Worm (Caenorhabditis elegans) whole organism, mixed stage, embryonic: ENCODE data around the gene F59H6.14.
"Not testable (repeated sequence)": the region's sequence is repeated elsewhere in the genome, so short reads cannot be mapped to it uniquely, and the experiment has no call there.

Experiments used
- M03D4.4 ChIP-seq: sonication (generic microtip); optimal IDR thresholded peaks from 2 replicates; lab custom pipeline; 2017; ENCODE audit warnings: mild to moderate bottlenecking, missing genetic modification characterization, missing compliant biosample characterization
- bed-3 ChIP-seq: fragments of 200-800 bp; sonication (Bioruptor generic); optimal IDR thresholded peaks from 3 replicates; lab custom pipeline; 2018; ENCODE audit warnings: mild to moderate bottlenecking, missing genetic modification characterization, moderate library complexity, missing compliant biosample characterization
- blmp-1 ChIP-seq: fragments of 150-350 bp; optimal IDR thresholded peaks from 2 replicates; lab custom pipeline; 2014; ENCODE audit warnings: missing biosample characterization, missing genetic modification characterization
- ceh-39 ChIP-seq: fragments of 150-350 bp; optimal IDR thresholded peaks from 2 replicates; lab custom pipeline; 2014; ENCODE audit warnings: missing biosample characterization, missing genetic modification characterization
- ceh-43 ChIP-seq: fragments of 200-800 bp; sonication (Bioruptor generic); optimal IDR thresholded peaks from 2 replicates; lab custom pipeline; 2018; ENCODE audit warnings: mild to moderate bottlenecking, missing genetic modification characterization, moderate library complexity, missing compliant biosample characterization
- ceh-83 ChIP-seq: fragments of 200-800 bp; sonication (Bioruptor generic); optimal IDR thresholded peaks from 2 replicates; lab custom pipeline; 2018; ENCODE audit warnings: mild to moderate bottlenecking, missing genetic modification characterization, missing compliant biosample characterization
- ces-1 ChIP-seq: fragments of 150-350 bp; optimal IDR thresholded peaks from 2 replicates; lab custom pipeline; 2014; ENCODE audit warnings: missing biosample characterization, missing genetic modification reagents, missing genetic modification characterization
- cnd-1 ChIP-seq: fragments of 200-800 bp; sonication (Bioruptor generic); optimal IDR thresholded peaks from 2 replicates; lab custom pipeline; 2018; ENCODE audit warnings: mild to moderate bottlenecking, missing genetic modification characterization, missing compliant biosample characterization
- elt-1 ChIP-seq: sonication (generic microtip); optimal IDR thresholded peaks from 2 replicates; lab custom pipeline; 2017; ENCODE audit warnings: missing genetic modification characterization, mild to moderate bottlenecking, missing compliant biosample characterization, antibody characterized with exemption, moderate library complexity, borderline replicate concordance; ENCODE audit not compliant: insufficient read depth
- elt-3 ChIP-seq: fragments of 150-350 bp; optimal IDR thresholded peaks from 2 replicates; lab custom pipeline; 2014; ENCODE audit warnings: missing biosample characterization, missing genetic modification characterization
- flh-1 ChIP-seq: fragments of 200-800 bp; sonication (Bioruptor generic); optimal IDR thresholded peaks from 2 replicates; lab custom pipeline; 2018; ENCODE audit warnings: mild to moderate bottlenecking, missing genetic modification characterization, moderate library complexity, missing compliant biosample characterization
- ham-2 ChIP-seq: fragments of 200-800 bp; sonication (Bioruptor generic); optimal IDR thresholded peaks from 2 replicates; lab custom pipeline; 2018; ENCODE audit warnings: mild to moderate bottlenecking, missing genetic modification characterization, missing compliant biosample characterization
- hlh-1 ChIP-seq: fragments of 150-350 bp; optimal IDR thresholded peaks from 2 replicates; lab custom pipeline; 2014; ENCODE audit warnings: missing biosample characterization, missing genetic modification reagents, missing genetic modification characterization
- lin-13 ChIP-seq: fragments of 150-350 bp; optimal IDR thresholded peaks from 2 replicates; lab custom pipeline; 2014; ENCODE audit warnings: missing biosample characterization, missing genetic modification characterization
- lin-32 ChIP-seq: fragments of 200-800 bp; sonication (Bioruptor generic); optimal IDR thresholded peaks from 2 replicates; lab custom pipeline; 2018; ENCODE audit warnings: mild to moderate bottlenecking, missing genetic modification characterization, missing compliant biosample characterization
- lsy-2 ChIP-seq: fragments of 150-350 bp; optimal IDR thresholded peaks from 2 replicates; lab custom pipeline; 2014; ENCODE audit warnings: missing biosample characterization, missing genetic modification characterization
- mab-5 ChIP-seq: fragments of 150-350 bp; optimal IDR thresholded peaks from 2 replicates; lab custom pipeline; 2014; ENCODE audit warnings: missing biosample characterization, missing genetic modification characterization
- mep-1 ChIP-seq: fragments of 150-350 bp; optimal IDR thresholded peaks from 2 replicates; lab custom pipeline; 2017; ENCODE audit warnings: missing biosample characterization, missing genetic modification reagents, missing genetic modification characterization, inconsistent platforms
- mls-2 ChIP-seq: sonication (generic microtip); optimal IDR thresholded peaks from 2 replicates; lab custom pipeline; 2016; ENCODE audit warnings: mild to moderate bottlenecking, missing genetic modification characterization, moderate library complexity, missing compliant biosample characterization
- nhr-12 ChIP-seq: fragments of 150-350 bp; optimal IDR thresholded peaks from 2 replicates; lab custom pipeline; 2014; ENCODE audit warnings: missing biosample characterization, missing genetic modification characterization
- nhr-237 ChIP-seq: fragments of 150-350 bp; optimal IDR thresholded peaks from 2 replicates; lab custom pipeline; 2014; ENCODE audit warnings: missing biosample characterization, missing genetic modification characterization
- nhr-28 ChIP-seq: fragments of 150-350 bp; optimal IDR thresholded peaks from 2 replicates; lab custom pipeline; 2014; ENCODE audit warnings: missing biosample characterization, missing genetic modification characterization
- nhr-76 ChIP-seq: sonication (generic microtip); optimal IDR thresholded peaks from 2 replicates; lab custom pipeline; 2017; ENCODE audit warnings: missing biosample characterization, missing genetic modification characterization
- pha-4 ChIP-seq: fragments of 150-350 bp; optimal IDR thresholded peaks from 2 replicates; lab custom pipeline; 2018; ENCODE audit warnings: missing biosample characterization, missing genetic modification reagents, missing genetic modification characterization
- snpc-4 ChIP-seq: fragments of 150-350 bp; optimal IDR thresholded peaks from 2 replicates; lab custom pipeline; 2014; ENCODE audit warnings: missing biosample characterization, missing genetic modification characterization
- sptf-1 ChIP-seq: sonication (generic microtip); optimal IDR thresholded peaks from 2 replicates; lab custom pipeline; 2017; ENCODE audit warnings: mild to moderate bottlenecking, missing genetic modification characterization, moderate library complexity, missing compliant biosample characterization
- tbx-8 ChIP-seq: fragments of 200-800 bp; sonication (Bioruptor generic); optimal IDR thresholded peaks from 2 replicates; lab custom pipeline; 2018; ENCODE audit warnings: mild to moderate bottlenecking, missing genetic modification characterization, moderate library complexity, missing compliant biosample characterization
- unc-120 ChIP-seq: sonication (generic microtip); optimal IDR thresholded peaks from 2 replicates; lab custom pipeline; 2017; ENCODE audit warnings: missing genetic modification characterization, missing compliant biosample characterization; ENCODE audit not compliant: poor library complexity, severe bottlenecking
- unc-39 ChIP-seq: fragments of 150-350 bp; optimal IDR thresholded peaks from 2 replicates; lab custom pipeline; 2014; ENCODE audit warnings: missing biosample characterization, missing genetic modification characterization
- unc-62 ChIP-seq: fragments of 150-350 bp; optimal IDR thresholded peaks from 2 replicates; lab custom pipeline; 2014; ENCODE audit warnings: missing biosample characterization, missing genetic modification reagents, missing genetic modification characterization
- zip-8 ChIP-seq: fragments of 150-350 bp; optimal IDR thresholded peaks from 2 replicates; lab custom pipeline; 2014; ENCODE audit warnings: missing biosample characterization, missing genetic modification characterization
- ztf-11 ChIP-seq: fragments of 150-350 bp; optimal IDR thresholded peaks from 2 replicates; lab custom pipeline; 2014; ENCODE audit warnings: missing biosample characterization, missing genetic modification characterization

F59H6.14 gene

DNA sequence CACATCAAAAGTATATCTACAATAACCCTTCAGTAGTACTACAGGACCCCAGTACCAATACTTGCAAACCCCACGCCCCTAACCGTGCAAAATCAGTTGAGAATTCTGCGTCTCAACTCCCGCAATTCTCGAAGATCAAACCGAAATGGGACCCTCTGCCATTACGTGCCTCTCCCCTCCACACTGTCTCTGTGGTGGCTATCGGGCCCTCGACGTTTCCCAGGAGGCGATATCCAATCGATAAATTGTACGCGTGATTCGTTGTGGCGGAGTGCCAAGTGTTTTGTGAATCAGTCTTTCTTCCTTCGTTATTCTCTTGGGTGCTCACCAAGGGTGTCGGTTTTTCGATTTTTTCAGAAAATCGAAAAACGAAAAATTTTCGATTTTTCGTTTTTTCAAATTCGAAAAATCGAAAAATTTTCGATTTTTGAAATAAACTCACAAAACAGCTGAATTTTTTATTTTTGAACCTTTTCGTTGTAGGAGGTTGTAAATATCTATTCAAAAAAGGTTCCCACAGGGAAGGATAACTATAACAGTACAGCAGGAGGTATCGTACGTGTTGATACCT, 34.1 kb downstream of the F59H6.14 start, which contains the start of gene F07E5.12:
Gene F07E5.12 (plus strand): TSS at position 521 of the 571 bp plus-strand sequence.
- TF ChIP-seq snpc-4 (tag; lab: Kevin White, UChicago); ceh-39; M03D4.4: not testable (repeated sequence)

ce11 chrII:2071429-2071828, 38.0 kb downstream of the F59H6.14 start, which contains the start of gene F07E5.7:
Gene F07E5.7, minus strand, starts transcription at chrII:2071529.
- TF ChIP-seq blmp-1 (no peak), pha-4 (tag; lab: Kevin White, UChicago) (no peak), lin-32 (GFP tag; lab: Kevin White, UChicago) (no peak), nhr-12 (tag; lab: Kevin White, UChicago) (no peak), elt-1 (no peak), ceh-83 (no peak), ztf-11 (no peak), ham-2 (GFP tag; lab: Kevin White, UChicago) (no peak), lsy-2 (tag; lab: Kevin White, UChicago) (no peak), flh-1 (GFP tag; lab: Kevin White, UChicago) (no peak), ceh-39 (no peak)
- TF ChIP-seq, all 35 proteins: peak for 0

DNA sequence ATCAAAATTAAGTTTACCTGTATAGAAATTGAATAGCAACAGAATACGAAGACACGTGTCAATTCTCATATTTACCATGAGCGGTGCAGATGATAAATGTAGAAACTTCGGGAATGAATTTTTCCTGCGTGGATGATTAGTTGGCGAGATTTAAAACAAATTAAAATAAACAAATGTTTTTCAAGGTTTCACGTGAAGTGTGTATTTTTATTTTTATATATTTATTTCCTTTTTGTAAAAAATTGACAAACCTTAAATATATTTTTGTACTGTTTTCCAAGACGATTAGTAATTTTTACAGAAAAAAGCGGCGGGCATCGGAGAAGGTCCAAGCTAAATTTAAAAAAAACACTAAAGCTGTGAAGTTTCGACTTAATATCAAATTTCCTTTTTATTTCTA, 42.1 kb downstream of the F59H6.14 start, which contains the start of gene F07E5.8:
Gene F07E5.8 (minus strand): TSS at position 101 of the 400 bp plus-strand sequence.
- TF ChIP-seq cnd-1 (tag; lab: Kevin White, UChicago): no peak

ce11 chrII:2076467-2076866, 43.1 kb downstream of the F59H6.14 start:
- no peak for TF ChIP-seq snpc-4 (tag; lab: Kevin White, UChicago)
- TF ChIP-seq ceh-39: no peak
- no peak for TF ChIP-seq ztf-11
- no peak for TF ChIP-seq sptf-1

- TF ChIP-seq lsy-2 (tag; lab: Kevin White, UChicago) (no peak), zip-8 (tag; lab: Kevin White, UChicago) (no peak), nhr-237 (no peak), nhr-28 (no peak), unc-120 (tag; lab: Kevin White, UChicago) (no peak), ceh-43 (no peak), M03D4.4 (no peak), ceh-39 (no peak), bed-3 (GFP tag; lab: Kevin White, UChicago) (no peak), sptf-1 (no peak), snpc-4 (tag; lab: Kevin White, UChicago) (no peak), elt-3 (tag; lab: Kevin White, UChicago) (no peak)
Measured at ce11 chrII:2080425-2080824, 47.0 kb downstream of the F59H6.14 start, which contains the start of gene F07E5.9. Gene F07E5.9, minus strand, starts transcription at chrII:2080525.

DNA sequence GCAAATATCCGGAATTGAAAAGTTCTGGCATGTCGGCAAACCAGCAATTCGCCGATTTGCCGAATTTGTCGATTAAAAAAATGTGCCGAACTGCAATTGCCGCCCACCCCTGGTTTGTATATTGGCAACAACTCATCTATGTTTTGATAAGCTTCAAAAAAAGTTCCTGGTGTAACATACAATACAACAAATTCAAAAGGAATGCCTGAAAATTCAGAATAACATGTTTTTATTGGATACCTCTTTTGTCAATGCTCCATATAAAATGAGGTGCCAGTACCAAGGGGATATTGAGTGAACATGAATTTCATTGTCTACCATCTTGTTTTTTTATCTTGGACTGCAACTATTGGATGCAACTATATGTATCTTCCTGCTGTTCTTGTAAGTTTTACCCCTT, 47.9 kb downstream of the F59H6.14 start, which contains the start of gene T16A1.4:
Gene T16A1.4 (plus strand): TSS at position 301 of the 400 bp plus-strand sequence.
- TF ChIP-seq nhr-28: no peak
- no peak for TF ChIP-seq bed-3 (GFP tag; lab: Kevin White, UChicago)
- no peak for TF ChIP-seq M03D4.4
- TF ChIP-seq nhr-76 (tag; lab: Kevin White, UChicago): no peak
- no peak for TF ChIP-seq mep-1 (tag; lab: Kevin White, UChicago)
- no peak for TF ChIP-seq pha-4 (tag; lab: Kevin White, UChicago)
- TF ChIP-seq ceh-39: no peak
- TF ChIP-seq mls-2 (tag; lab: Kevin White, UChicago): no peak
- no peak for TF ChIP-seq tbx-8
- no peak for TF ChIP-seq lin-13 (tag; lab: Kevin White, UChicago)
- no peak for TF ChIP-seq ceh-83
- TF ChIP-seq mab-5 (tag; lab: Kevin White, UChicago): no peak
- TF ChIP-seq unc-62 (GFP tag; lab: Kevin White, UChicago): no peak
- TF ChIP-seq cnd-1 (tag; lab: Kevin White, UChicago): no peak
- TF ChIP-seq hlh-1 (tag; lab: Kevin White, UChicago): no peak
- TF ChIP-seq ceh-43: no peak
- TF ChIP-seq nhr-12 (tag; lab: Kevin White, UChicago): no peak
- TF ChIP-seq unc-39 (tag; lab: Kevin White, UChicago): no peak
- TF ChIP-seq ces-1 (GFP tag; lab: Kevin White, UChicago): no peak
